Fruit fly (Drosophila melanogaster) whole organism, embryonic: ENCODE measurements around the gene mio.
A peak's percentile ranks its signal among the peaks of the same experiment; 100 is the strongest.

Experiments
- Bgb ChIP-seq: fragments of 200-800 bp; sonication (Bioruptor generic); IDR thresholded peaks from 2 replicates; pipeline ENCODE4 v1.3.6; 2022; ENCODE audit warnings: missing biosample characterization, missing genetic modification characterization; ENCODE audit not compliant: partially characterized antibody
- Bteb2 ChIP-seq: fragments of 200-800 bp; sonication (Bioruptor generic); optimal IDR thresholded peaks from 2 replicates; lab custom pipeline; 2016; ENCODE audit warnings: missing biosample characterization, missing genetic modification characterization
- CG12155 ChIP-seq: fragments of 200-800 bp; sonication (Bioruptor generic); optimal IDR thresholded peaks from 3 replicates; lab custom pipeline; 2016; ENCODE audit warnings: missing biosample characterization, missing genetic modification characterization
- CG12391 ChIP-seq: fragments of 200-800 bp; sonication (Bioruptor generic); optimal IDR thresholded peaks from 3 replicates; lab custom pipeline; 2018; ENCODE audit warnings: missing biosample characterization, mild to moderate bottlenecking, missing genetic modification characterization, moderate library complexity
- CG12659 ChIP-seq: fragments of 200-800 bp; sonication (Bioruptor generic); optimal IDR thresholded peaks from 3 replicates; lab custom pipeline; 2017; ENCODE audit warnings: mild to moderate bottlenecking, missing biosample characterization, missing genetic modification reagents, missing genetic modification characterization
- CG13894 ChIP-seq: fragments of 200-800 bp; sonication (Bioruptor generic); optimal IDR thresholded peaks from 3 replicates; lab custom pipeline; 2018; ENCODE audit warnings: missing biosample characterization, mild to moderate bottlenecking, missing genetic modification characterization, moderate library complexity
- CG14050 ChIP-seq: fragments of 200-800 bp; sonication (Bioruptor generic); IDR thresholded peaks from 3 replicates; pipeline ENCODE4 v1.3.6; 2022; ENCODE audit warnings: missing biosample characterization, missing genetic modification characterization
- CG15514 ChIP-seq: fragments of 200-800 bp; sonication (Bioruptor generic); optimal IDR thresholded peaks from 3 replicates; lab custom pipeline; 2017; ENCODE audit warnings: missing biosample characterization, missing genetic modification characterization, mild to moderate bottlenecking, moderate library complexity, missing genetic modification reagents
- CG15601 ChIP-seq: fragments of 200-800 bp; sonication (Bioruptor generic); optimal IDR thresholded peaks from 3 replicates; lab custom pipeline; 2019; ENCODE audit warnings: missing biosample characterization, mild to moderate bottlenecking, missing genetic modification characterization, moderate library complexity
- CG1602 ChIP-seq: fragments of 200-800 bp; sonication (Bioruptor generic); optimal IDR thresholded peaks from 3 replicates; lab custom pipeline; 2016; ENCODE audit warnings: missing biosample characterization, missing genetic modification characterization
- CG1647 ChIP-seq: fragments of 200-800 bp; sonication (Bioruptor generic); optimal IDR thresholded peaks from 3 replicates; lab custom pipeline; 2016; ENCODE audit warnings: missing biosample characterization, missing genetic modification characterization
- CG1832 ChIP-seq: fragments of 200-800 bp; sonication (Bioruptor generic); optimal IDR thresholded peaks from 2 replicates; lab custom pipeline; 2017; ENCODE audit warnings: missing biosample characterization, mild to moderate bottlenecking, missing genetic modification characterization, inconsistent platforms
- CG18764 ChIP-seq: fragments of 200-800 bp; sonication (Bioruptor generic); optimal IDR thresholded peaks from 3 replicates; lab custom pipeline; 2016; ENCODE audit warnings: missing biosample characterization, missing genetic modification characterization
- CG2120 ChIP-seq: fragments of 200-800 bp; sonication (Bioruptor generic); optimal IDR thresholded peaks from 3 replicates; lab custom pipeline; 2016; ENCODE audit warnings: missing biosample characterization, missing genetic modification characterization
- CG32532 ChIP-seq: fragments of 200-800 bp; sonication (Bioruptor generic); IDR thresholded peaks from 2 replicates; pipeline ENCODE4 v1.3.6; 2022; ENCODE audit warnings: missing biosample characterization, missing genetic modification characterization
- CG4282 ChIP-seq: fragments of 200-800 bp; sonication (Bioruptor generic); optimal IDR thresholded peaks from 2 replicates; lab custom pipeline; 2016; ENCODE audit warnings: missing biosample characterization, missing genetic modification characterization
- CG6272 ChIP-seq: fragments of 200-800 bp; sonication (Bioruptor generic); IDR thresholded peaks from 2 replicates; pipeline ENCODE4 v1.3.6; 2022; ENCODE audit warnings: missing biosample characterization, missing genetic modification characterization
- CG6854 ChIP-seq: fragments of 200-800 bp; sonication (Bioruptor generic); optimal IDR thresholded peaks from 3 replicates; lab custom pipeline; 2017; ENCODE audit warnings: missing biosample characterization, mild to moderate bottlenecking, missing genetic modification characterization
- CG8765 ChIP-seq: fragments of 200-800 bp; sonication (Bioruptor generic); IDR thresholded peaks from 2 replicates; pipeline ENCODE4 v1.3.6; 2022; ENCODE audit warnings: missing biosample characterization, missing genetic modification characterization
- CG9437 ChIP-seq: fragments of 200-800 bp; sonication (Bioruptor generic); optimal IDR thresholded peaks from 2 replicates; lab custom pipeline; 2018; ENCODE audit warnings: missing biosample characterization, mild to moderate bottlenecking, missing genetic modification characterization
- CTCF ChIP-seq: fragments of 200-800 bp; sonication (Bioruptor generic); optimal IDR thresholded peaks from 2 replicates; lab custom pipeline; 2017; ENCODE audit warnings: missing biosample characterization, mild to moderate bottlenecking, missing genetic modification characterization, moderate library complexity
- Chrac-16 ChIP-seq: fragments of 200-800 bp; sonication (Bioruptor generic); optimal IDR thresholded peaks from 3 replicates; lab custom pipeline; 2016; ENCODE audit warnings: missing biosample characterization, missing genetic modification characterization
- Dip3 ChIP-seq: fragments of 200-800 bp; sonication (Bioruptor generic); optimal IDR thresholded peaks from 3 replicates; lab custom pipeline; 2016; ENCODE audit warnings: missing biosample characterization, missing genetic modification characterization
- Doc3 ChIP-seq: fragments of 200-800 bp; sonication (Bioruptor generic); IDR thresholded peaks from 3 replicates; pipeline ENCODE4 v1.3.6; 2022; ENCODE audit warnings: missing biosample characterization, missing genetic modification characterization; ENCODE audit not compliant: partially characterized antibody
- E2f2 ChIP-seq: fragments of 200-800 bp; sonication (Bioruptor generic); IDR thresholded peaks from 2 replicates; pipeline ENCODE4 v1.3.6; 2022; ENCODE audit warnings: missing biosample characterization, missing genetic modification characterization
- Elba2 ChIP-seq: fragments of 200-800 bp; sonication (Bioruptor generic); optimal IDR thresholded peaks from 3 replicates; lab custom pipeline; 2016; ENCODE audit warnings: missing biosample characterization, missing genetic modification characterization
- Ets65A ChIP-seq: fragments of 200-800 bp; sonication (Bioruptor generic); peaks from one replicate; lab custom pipeline; 2016; ENCODE audit warnings: missing biosample characterization, missing genetic modification characterization
- Hsf ChIP-seq: fragments of 200-800 bp; sonication (Bioruptor generic); optimal IDR thresholded peaks from 3 replicates; lab custom pipeline; 2016; ENCODE audit warnings: missing biosample characterization, missing genetic modification characterization
- Myb ChIP-seq: fragments of 200-800 bp; sonication (Bioruptor generic); optimal IDR thresholded peaks from 2 replicates; lab custom pipeline; 2016; ENCODE audit warnings: missing biosample characterization, missing genetic modification characterization
- NK7.1 ChIP-seq: fragments of 200-800 bp; sonication (Bioruptor generic); optimal IDR thresholded peaks from 3 replicates; lab custom pipeline; 2016; ENCODE audit warnings: missing biosample characterization, missing genetic modification characterization
- Nf-YA ChIP-seq: fragments of 200-800 bp; sonication (Bioruptor generic); IDR thresholded peaks from 2 replicates; pipeline ENCODE4 v1.3.6; 2022; ENCODE audit warnings: missing biosample characterization, missing genetic modification characterization
- Pdp1 ChIP-seq, 2 experiments: fragments of 200-800 bp; sonication (Bioruptor generic); optimal IDR thresholded peaks; 3 replicates each; lab custom pipeline; 2016; ENCODE audit warnings: missing biosample characterization in 2 of 2, missing genetic modification characterization in 2 of 2, mild to moderate bottlenecking in 1 of 2, moderate library complexity in 1 of 2
- Sox100B ChIP-seq: fragments of 200-800 bp; sonication (Bioruptor generic); optimal IDR thresholded peaks from 3 replicates; lab custom pipeline; 2018; ENCODE audit warnings: missing biosample characterization, mild to moderate bottlenecking, missing genetic modification characterization
- ato ChIP-seq: fragments of 200-800 bp; sonication (Bioruptor generic); IDR thresholded peaks from 2 replicates; pipeline ENCODE4 v1.3.6; 2022; ENCODE audit warnings: missing biosample characterization, missing genetic modification characterization; ENCODE audit not compliant: partially characterized antibody
- cg ChIP-seq: fragments of 200-800 bp; sonication (Bioruptor generic); optimal IDR thresholded peaks from 3 replicates; lab custom pipeline; 2019; ENCODE audit warnings: missing biosample characterization, mild to moderate bottlenecking, missing genetic modification characterization, moderate library complexity
- chn ChIP-seq: fragments of 200-800 bp; sonication (Bioruptor generic); optimal IDR thresholded peaks from 2 replicates; lab custom pipeline; 2016; ENCODE audit warnings: missing biosample characterization, missing genetic modification characterization
- cwo ChIP-seq: fragments of 200-800 bp; sonication (Bioruptor generic); optimal IDR thresholded peaks from 3 replicates; lab custom pipeline; 2017; ENCODE audit warnings: missing biosample characterization, missing genetic modification characterization, mild to moderate bottlenecking, moderate library complexity, missing genetic modification reagents
- da ChIP-seq: fragments of 200-800 bp; sonication (Bioruptor generic); optimal IDR thresholded peaks from 2 replicates; lab custom pipeline; 2016; ENCODE audit warnings: missing biosample characterization, missing genetic modification characterization
- dmrt11E ChIP-seq: fragments of 200-800 bp; sonication (Bioruptor generic); optimal IDR thresholded peaks from 3 replicates; lab custom pipeline; 2018; ENCODE audit warnings: missing biosample characterization, mild to moderate bottlenecking, missing genetic modification characterization, moderate library complexity
- dmrt99B ChIP-seq: fragments of 200-800 bp; sonication (Bioruptor generic); optimal IDR thresholded peaks from 2 replicates; lab custom pipeline; 2018; ENCODE audit warnings: missing biosample characterization, mild to moderate bottlenecking, missing genetic modification characterization, moderate library complexity
- dpn ChIP-seq, 2 experiments: fragments of 200-800 bp; sonication (Bioruptor generic); optimal IDR thresholded peaks; 3 replicates each; lab custom pipeline; 2016; ENCODE audit warnings: missing biosample characterization in 2 of 2, missing genetic modification characterization in 2 of 2
- esg ChIP-seq: fragments of 200-800 bp; sonication (Bioruptor generic); conservative IDR thresholded peaks from 2 replicates; pipeline ENCODE4 v1.3.6; 2022; ENCODE audit warnings: missing biosample characterization, missing genetic modification characterization
- eyg ChIP-seq: fragments of 200-800 bp; sonication (Bioruptor generic); optimal IDR thresholded peaks from 3 replicates; lab custom pipeline; 2016; ENCODE audit warnings: missing biosample characterization, missing genetic modification characterization
- inv ChIP-seq: fragments of 200-800 bp; sonication (Bioruptor generic); IDR thresholded peaks from 2 replicates; pipeline ENCODE4 v1.3.6; 2022; ENCODE audit warnings: missing biosample characterization, missing genetic modification characterization; ENCODE audit not compliant: partially characterized antibody
- kni ChIP-seq: fragments of 200-800 bp; sonication (Bioruptor generic); optimal IDR thresholded peaks from 3 replicates; lab custom pipeline; 2017; ENCODE audit warnings: mild to moderate bottlenecking, missing biosample characterization, missing genetic modification reagents, missing genetic modification characterization
- knrl ChIP-seq: fragments of 200-800 bp; sonication (Bioruptor generic); IDR thresholded peaks from 3 replicates; pipeline ENCODE4 v1.3.6; 2022; ENCODE audit warnings: missing biosample characterization, missing genetic modification characterization; ENCODE audit not compliant: partially characterized antibody
- pros ChIP-seq: fragments of 200-800 bp; sonication (Bioruptor generic); optimal IDR thresholded peaks from 3 replicates; lab custom pipeline; 2019; ENCODE audit warnings: missing biosample characterization, mild to moderate bottlenecking, missing genetic modification characterization, moderate library complexity
- repo ChIP-seq: fragments of 200-800 bp; sonication (Bioruptor generic); optimal IDR thresholded peaks from 2 replicates; lab custom pipeline; 2016; ENCODE audit warnings: missing biosample characterization, missing genetic modification characterization
- sna ChIP-seq: fragments of 200-800 bp; sonication (Bioruptor generic); IDR thresholded peaks from 2 replicates; pipeline ENCODE4 v1.3.6; 2022; ENCODE audit warnings: missing biosample characterization, missing genetic modification characterization; ENCODE audit not compliant: partially characterized antibody
- stc ChIP-seq: fragments of 200-800 bp; sonication (Bioruptor generic); IDR thresholded peaks from 2 replicates; pipeline ENCODE4 v1.3.6; 2022; ENCODE audit warnings: missing biosample characterization, missing genetic modification characterization
- unc-4 ChIP-seq: fragments of 200-800 bp; sonication (Bioruptor generic); IDR thresholded peaks from 2 replicates; pipeline ENCODE4 v1.3.6; 2022; ENCODE audit warnings: missing biosample characterization, missing genetic modification characterization; ENCODE audit not compliant: partially characterized antibody

mio gene

dm6 chr2L:2214004-2214403 is 3.1 kb upstream of the mio start, which contains the start of the genes Uch and CG34174 (continued):
- TF ChIP-seq ato (GFP tag; lab: Robert Waterston, UW), result 0 out of 2 replicates have a peak, but pooled peaks have one; percentile 39
- no peak for TF ChIP-seq dmrt99B (tag; lab: Kevin White, UChicago)
- no peak for TF ChIP-seq cwo (GFP tag; lab: Kevin White, UChicago)
- TF ChIP-seq Sox100B (GFP tag; lab: Kevin White, UChicago), result no peak
- peak; percentile 80 for TF ChIP-seq knrl (GFP tag; lab: Robert Waterston, UW)
- TF ChIP-seq pros (GFP tag; lab: Kevin White, UChicago), result no peak
- TF ChIP-seq Bteb2 (GFP tag; lab: Kevin White, UChicago), result peak; percentile 3
- TF ChIP-seq CG1832 (GFP tag; lab: Kevin White, UChicago), result no peak
- TF ChIP-seq NK7.1 (GFP tag; lab: Kevin White, UChicago), result no peak
- peak; percentile 5 for TF ChIP-seq CG2120 (GFP tag; lab: Kevin White, UChicago)
- no peak for TF ChIP-seq CG14050 (GFP tag; lab: Robert Waterston, UW)
- peak; percentile 11 for TF ChIP-seq CG9437 (GFP tag; lab: Kevin White, UChicago)
- TF ChIP-seq inv (GFP tag; lab: Robert Waterston, UW), result peak; percentile 46; the same call in 1 of the 2 replicates
- no peak for TF ChIP-seq CG18764 (GFP tag; lab: Kevin White, UChicago)
- TF ChIP-seq Hsf (GFP tag; lab: Kevin White, UChicago), result peak; percentile 1
- TF ChIP-seq sna (GFP tag; lab: Robert Waterston, UW), result peak; percentile 79
- no peak for TF ChIP-seq da (GFP tag; lab: Kevin White, UChicago)
- no peak for TF ChIP-seq CG6272 (GFP tag; lab: Robert Waterston, UW)
- no peak for TF ChIP-seq CG8765
- peak; percentile 21 for TF ChIP-seq CG12155 (GFP tag; lab: Kevin White, UChicago)
- no peak for TF ChIP-seq Pdp1 (GFP tag; optimal IDR thresholded peaks at IDR 0.05; lab: Kevin White, UChicago)
- TF ChIP-seq Chrac-16, result peak; percentile 5
- peak; percentile 68 for TF ChIP-seq Bgb (GFP tag; lab: Robert Waterston, UW)
- no peak for TF ChIP-seq repo (GFP tag; lab: Kevin White, UChicago)
- no peak for TF ChIP-seq dmrt11E (tag; lab: Kevin White, UChicago)
- TF ChIP-seq Doc3 (GFP tag; lab: Robert Waterston, UW), result peak; percentile 72
- no peak for TF ChIP-seq CG12391 (tag; lab: Kevin White, UChicago)
- no peak for TF ChIP-seq Elba2 (GFP tag; lab: Kevin White, UChicago)
- TF ChIP-seq Dip3 (GFP tag; lab: Kevin White, UChicago), result no peak
- no peak for TF ChIP-seq CG6854 (GFP tag; lab: Kevin White, UChicago)
- no peak for TF ChIP-seq CG1647 (GFP tag; lab: Kevin White, UChicago)
- TF ChIP-seq CG1602 (GFP tag; lab: Kevin White, UChicago), result no peak
- no peak for TF ChIP-seq eyg
- peak; percentile 53 for TF ChIP-seq Myb (GFP tag; lab: Kevin White, UChicago)
- no peak for TF ChIP-seq Nf-YA (GFP tag; lab: Robert Waterston, UW)
- peak; percentile 18 for TF ChIP-seq kni (GFP tag; lab: Kevin White, UChicago)
- TF ChIP-seq CG32532 (GFP tag; lab: Robert Waterston, UW), result no peak
- no peak for TF ChIP-seq chn
- TF ChIP-seq stc (GFP tag; lab: Robert Waterston, UW), result no peak
- peak in 1 of 2 experiments; percentile 31 for TF ChIP-seq dpn (GFP tag; optimal IDR thresholded peaks at IDR 0.05; lab: Kevin White, UChicago)
- peak; percentile 18; the same call in 1 of the 2 replicates for TF ChIP-seq E2f2 (GFP tag; lab: Robert Waterston, UW)
- peak; percentile 61 for TF ChIP-seq CG13894 (tag; lab: Kevin White, UChicago)
- no peak for TF ChIP-seq esg (GFP tag; lab: Robert Waterston, UW)
- TF ChIP-seq Ets65A (GFP tag; lab: Kevin White, UChicago), result no peak
- peak; percentile 77 for TF ChIP-seq unc-4 (GFP tag; lab: Robert Waterston, UW)
- no peak for TF ChIP-seq CG4282 (GFP tag; lab: Kevin White, UChicago)
- TF ChIP-seq CG15514 (GFP tag; lab: Kevin White, UChicago), result peak; percentile 44
- no peak for TF ChIP-seq CTCF (GFP tag; lab: Kevin White, UChicago)
- peak; percentile 42 for TF ChIP-seq CG15601
- TF ChIP-seq cg (GFP tag; lab: Kevin White, UChicago), result no peak
- peak; percentile 68 for TF ChIP-seq CG12659
